Worm (Caenorhabditis elegans) whole organism, mixed stage, embryonic: ENCODE data around the gene tbx-34.

Experiments
- M03D4.4 ChIP-seq: sonication (generic microtip); optimal IDR thresholded peaks from 2 replicates; lab custom pipeline; 2017; ENCODE audit warnings: mild to moderate bottlenecking, missing genetic modification characterization, missing compliant biosample characterization
- bed-3 ChIP-seq: fragments of 200-800 bp; sonication (Bioruptor generic); optimal IDR thresholded peaks from 3 replicates; lab custom pipeline; 2018; ENCODE audit warnings: mild to moderate bottlenecking, missing genetic modification characterization, moderate library complexity, missing compliant biosample characterization
- blmp-1 ChIP-seq: fragments of 150-350 bp; optimal IDR thresholded peaks from 2 replicates; lab custom pipeline; 2014; ENCODE audit warnings: missing biosample characterization, missing genetic modification characterization
- ceh-43 ChIP-seq: fragments of 200-800 bp; sonication (Bioruptor generic); optimal IDR thresholded peaks from 2 replicates; lab custom pipeline; 2018; ENCODE audit warnings: mild to moderate bottlenecking, missing genetic modification characterization, moderate library complexity, missing compliant biosample characterization
- ceh-83 ChIP-seq: fragments of 200-800 bp; sonication (Bioruptor generic); optimal IDR thresholded peaks from 2 replicates; lab custom pipeline; 2018; ENCODE audit warnings: mild to moderate bottlenecking, missing genetic modification characterization, missing compliant biosample characterization
- ces-1 ChIP-seq: fragments of 150-350 bp; optimal IDR thresholded peaks from 2 replicates; lab custom pipeline; 2014; ENCODE audit warnings: missing biosample characterization, missing genetic modification reagents, missing genetic modification characterization
- cnd-1 ChIP-seq: fragments of 200-800 bp; sonication (Bioruptor generic); optimal IDR thresholded peaks from 2 replicates; lab custom pipeline; 2018; ENCODE audit warnings: mild to moderate bottlenecking, missing genetic modification characterization, missing compliant biosample characterization
- drap-1 ChIP-seq: fragments of 200-800 bp; sonication (Bioruptor generic); optimal IDR thresholded peaks from 3 replicates; lab custom pipeline; 2018; ENCODE audit warnings: mild to moderate bottlenecking, missing genetic modification characterization, missing compliant biosample characterization
- elt-1 ChIP-seq: sonication (generic microtip); optimal IDR thresholded peaks from 2 replicates; lab custom pipeline; 2017; ENCODE audit warnings: missing genetic modification characterization, mild to moderate bottlenecking, missing compliant biosample characterization, antibody characterized with exemption, moderate library complexity, borderline replicate concordance; ENCODE audit not compliant: insufficient read depth
- elt-3 ChIP-seq: fragments of 150-350 bp; optimal IDR thresholded peaks from 2 replicates; lab custom pipeline; 2014; ENCODE audit warnings: missing biosample characterization, missing genetic modification characterization
- ham-2 ChIP-seq: fragments of 200-800 bp; sonication (Bioruptor generic); optimal IDR thresholded peaks from 2 replicates; lab custom pipeline; 2018; ENCODE audit warnings: mild to moderate bottlenecking, missing genetic modification characterization, missing compliant biosample characterization
- lin-13 ChIP-seq: fragments of 150-350 bp; optimal IDR thresholded peaks from 2 replicates; lab custom pipeline; 2014; ENCODE audit warnings: missing biosample characterization, missing genetic modification characterization
- lin-32 ChIP-seq: fragments of 200-800 bp; sonication (Bioruptor generic); optimal IDR thresholded peaks from 2 replicates; lab custom pipeline; 2018; ENCODE audit warnings: mild to moderate bottlenecking, missing genetic modification characterization, missing compliant biosample characterization
- lsy-2 ChIP-seq: fragments of 150-350 bp; optimal IDR thresholded peaks from 2 replicates; lab custom pipeline; 2014; ENCODE audit warnings: missing biosample characterization, missing genetic modification characterization
- mab-5 ChIP-seq: fragments of 150-350 bp; optimal IDR thresholded peaks from 2 replicates; lab custom pipeline; 2014; ENCODE audit warnings: missing biosample characterization, missing genetic modification characterization
- mep-1 ChIP-seq: fragments of 150-350 bp; optimal IDR thresholded peaks from 2 replicates; lab custom pipeline; 2017; ENCODE audit warnings: missing biosample characterization, missing genetic modification reagents, missing genetic modification characterization, inconsistent platforms
- mls-2 ChIP-seq: sonication (generic microtip); optimal IDR thresholded peaks from 2 replicates; lab custom pipeline; 2016; ENCODE audit warnings: mild to moderate bottlenecking, missing genetic modification characterization, moderate library complexity, missing compliant biosample characterization
- nhr-12 ChIP-seq: fragments of 150-350 bp; optimal IDR thresholded peaks from 2 replicates; lab custom pipeline; 2014; ENCODE audit warnings: missing biosample characterization, missing genetic modification characterization
- nhr-2 ChIP-seq: fragments of 150-350 bp; optimal IDR thresholded peaks from 2 replicates; lab custom pipeline; 2014; ENCODE audit warnings: missing biosample characterization, missing genetic modification characterization
- nhr-237 ChIP-seq: fragments of 150-350 bp; optimal IDR thresholded peaks from 2 replicates; lab custom pipeline; 2014; ENCODE audit warnings: missing biosample characterization, missing genetic modification characterization
- nhr-28 ChIP-seq: fragments of 150-350 bp; optimal IDR thresholded peaks from 2 replicates; lab custom pipeline; 2014; ENCODE audit warnings: missing biosample characterization, missing genetic modification characterization
- nhr-76 ChIP-seq: sonication (generic microtip); optimal IDR thresholded peaks from 2 replicates; lab custom pipeline; 2017; ENCODE audit warnings: missing biosample characterization, missing genetic modification characterization
- pha-4 ChIP-seq: fragments of 150-350 bp; optimal IDR thresholded peaks from 2 replicates; lab custom pipeline; 2018; ENCODE audit warnings: missing biosample characterization, missing genetic modification reagents, missing genetic modification characterization
- snpc-4 ChIP-seq: fragments of 150-350 bp; optimal IDR thresholded peaks from 2 replicates; lab custom pipeline; 2014; ENCODE audit warnings: missing biosample characterization, missing genetic modification characterization
- sptf-1 ChIP-seq: sonication (generic microtip); optimal IDR thresholded peaks from 2 replicates; lab custom pipeline; 2017; ENCODE audit warnings: mild to moderate bottlenecking, missing genetic modification characterization, moderate library complexity, missing compliant biosample characterization
- tbx-8 ChIP-seq: fragments of 200-800 bp; sonication (Bioruptor generic); optimal IDR thresholded peaks from 2 replicates; lab custom pipeline; 2018; ENCODE audit warnings: mild to moderate bottlenecking, missing genetic modification characterization, moderate library complexity, missing compliant biosample characterization
- unc-120 ChIP-seq: sonication (generic microtip); optimal IDR thresholded peaks from 2 replicates; lab custom pipeline; 2017; ENCODE audit warnings: missing genetic modification characterization, missing compliant biosample characterization; ENCODE audit not compliant: poor library complexity, severe bottlenecking
- unc-39 ChIP-seq: fragments of 150-350 bp; optimal IDR thresholded peaks from 2 replicates; lab custom pipeline; 2014; ENCODE audit warnings: missing biosample characterization, missing genetic modification characterization
- unc-62 ChIP-seq: fragments of 150-350 bp; optimal IDR thresholded peaks from 2 replicates; lab custom pipeline; 2014; ENCODE audit warnings: missing biosample characterization, missing genetic modification reagents, missing genetic modification characterization
- ztf-11 ChIP-seq: fragments of 150-350 bp; optimal IDR thresholded peaks from 2 replicates; lab custom pipeline; 2014; ENCODE audit warnings: missing biosample characterization, missing genetic modification characterization

Gene tbx-34

DNA sequence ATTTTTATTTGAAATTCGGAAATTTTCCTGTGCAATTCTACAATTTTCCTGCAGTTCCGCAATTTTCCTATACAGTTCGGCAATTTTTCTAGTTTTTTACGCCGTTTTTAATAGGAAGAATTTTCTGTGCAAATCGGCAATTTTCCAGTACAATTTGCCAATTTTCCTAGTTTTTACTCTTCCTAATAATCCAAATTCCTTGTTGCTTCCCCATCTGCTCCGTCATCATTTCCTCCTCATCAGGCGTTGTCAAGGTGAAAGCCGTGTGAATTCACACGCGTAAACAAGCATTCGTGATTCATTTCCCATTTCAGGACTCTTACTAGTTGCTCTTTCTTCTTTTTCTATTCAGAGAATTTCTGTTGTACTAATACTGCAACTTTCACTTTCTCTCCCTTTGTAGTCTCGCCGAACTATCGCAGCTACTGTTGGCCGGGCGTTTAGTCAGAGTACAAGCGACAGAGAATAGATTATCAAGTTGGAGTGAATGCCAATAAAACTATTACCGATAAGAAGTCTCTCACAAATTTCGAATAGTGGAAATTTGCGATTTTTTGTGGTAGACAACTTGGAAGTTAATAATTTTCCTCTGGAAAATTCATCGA lies 23.6 kb upstream of the tbx-34 start:
- TF ChIP-seq elt-3 (no peak), mab-5 (tag; lab: Kevin White, UChicago) (no peak), M03D4.4 (tag; lab: Kevin White, UChicago) (no peak), nhr-2 (tag; lab: Kevin White, UChicago) (no peak), pha-4 (no peak), ceh-83 (no peak), unc-62 (GFP tag; lab: Kevin White, UChicago) (no peak), cnd-1 (tag; lab: Kevin White, UChicago) (no peak)
- TF ChIP-seq, all 35 proteins: peak for 0

DNA sequence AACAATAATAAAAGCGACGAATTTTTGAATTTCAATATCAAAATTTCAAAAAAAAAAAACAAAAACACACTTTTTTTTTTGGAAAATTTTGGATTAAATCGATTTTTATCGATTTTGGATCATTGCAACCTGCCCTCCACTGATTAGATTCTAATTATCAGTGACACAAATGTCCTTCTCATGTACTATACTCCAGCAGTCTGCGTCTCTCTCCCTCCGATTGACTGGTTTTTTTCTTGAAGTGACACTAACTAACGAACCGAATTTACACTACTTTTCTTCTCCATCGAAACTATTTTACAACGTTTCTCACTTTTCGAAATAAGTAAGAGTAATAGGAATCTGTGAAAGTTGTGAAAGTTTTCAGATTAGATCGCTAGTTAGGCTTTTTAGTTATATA lies 22.7 kb upstream of the tbx-34 start:
- TF ChIP-seq M03D4.4 (tag; lab: Kevin White, UChicago) (no peak), pha-4 (no peak), snpc-4 (tag; lab: Kevin White, UChicago) (no peak), mls-2 (tag; lab: Kevin White, UChicago) (no peak), lin-32 (no peak), sptf-1 (tag; lab: Kevin White, UChicago) (no peak), mep-1 (no peak), nhr-2 (tag; lab: Kevin White, UChicago) (no peak), nhr-237 (tag; lab: Kevin White, UChicago) (no peak), cnd-1 (tag; lab: Kevin White, UChicago) (no peak), elt-1 (tag; lab: Kevin White, UChicago) (no peak), nhr-12 (tag; lab: Kevin White, UChicago) (no peak), blmp-1 (tag; lab: Kevin White, UChicago) (no peak), lsy-2 (tag; lab: Kevin White, UChicago) (no peak), drap-1 (no peak), ztf-11 (tag; lab: Kevin White, UChicago) (no peak)

DNA sequence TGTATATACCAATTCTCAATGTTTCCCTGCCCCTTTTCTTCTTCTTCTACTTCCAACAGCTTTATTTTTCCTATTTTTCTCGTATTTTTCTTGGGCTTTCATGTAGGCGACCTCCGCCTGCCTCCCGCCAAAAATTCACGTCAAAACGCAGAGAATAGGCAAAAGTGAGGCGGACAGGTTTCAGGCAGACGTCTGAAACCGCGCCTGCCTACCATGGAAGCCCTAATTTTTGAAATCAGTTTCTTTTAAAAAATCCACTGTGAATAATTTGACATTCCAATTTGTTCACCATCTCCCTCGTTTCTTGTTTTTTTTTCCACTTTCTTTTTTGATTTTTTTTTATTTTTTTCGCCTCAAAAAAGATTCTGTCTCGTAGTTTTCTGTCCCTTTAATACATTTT lies 20.7 kb upstream of the tbx-34 start:
- TF ChIP-seq elt-3 (no peak), nhr-2 (tag; lab: Kevin White, UChicago) (no peak), lsy-2 (tag; lab: Kevin White, UChicago) (no peak), ceh-83 (no peak), ces-1 (GFP tag; lab: Kevin White, UChicago) (no peak), lin-13 (tag; lab: Kevin White, UChicago) (no peak), unc-120 (tag; lab: Kevin White, UChicago) (no peak), nhr-28 (tag; lab: Kevin White, UChicago) (no peak), elt-1 (tag; lab: Kevin White, UChicago) (no peak), nhr-237 (tag; lab: Kevin White, UChicago) (no peak), unc-39 (tag; lab: Kevin White, UChicago) (no peak), lin-32 (no peak), unc-62 (GFP tag; lab: Kevin White, UChicago) (no peak), snpc-4 (tag; lab: Kevin White, UChicago) (no peak), ceh-43 (GFP tag; lab: Kevin White, UChicago) (no peak), cnd-1 (tag; lab: Kevin White, UChicago) (no peak)

DNA sequence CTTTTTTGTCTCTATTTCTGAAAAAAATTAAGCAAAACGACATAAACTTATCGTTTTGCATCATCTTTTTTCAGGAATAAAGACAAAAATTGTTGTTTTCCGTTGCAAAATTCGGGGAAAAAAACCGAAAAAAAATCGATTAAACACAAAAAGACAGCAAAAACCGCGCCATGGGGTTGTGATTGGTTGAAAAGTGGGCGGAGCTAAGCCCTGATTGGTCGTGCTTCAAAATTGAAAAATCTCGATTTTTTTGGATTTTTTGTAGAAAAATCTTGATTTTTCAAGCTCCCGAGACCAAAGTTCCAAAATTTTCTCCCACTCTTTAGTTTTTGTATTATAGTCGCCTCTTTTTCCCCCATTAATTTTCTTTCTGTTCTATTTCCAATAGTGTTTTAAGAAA lies 20.3 kb upstream of the tbx-34 start:
- no peak for TF ChIP-seq nhr-2 (tag; lab: Kevin White, UChicago)

DNA sequence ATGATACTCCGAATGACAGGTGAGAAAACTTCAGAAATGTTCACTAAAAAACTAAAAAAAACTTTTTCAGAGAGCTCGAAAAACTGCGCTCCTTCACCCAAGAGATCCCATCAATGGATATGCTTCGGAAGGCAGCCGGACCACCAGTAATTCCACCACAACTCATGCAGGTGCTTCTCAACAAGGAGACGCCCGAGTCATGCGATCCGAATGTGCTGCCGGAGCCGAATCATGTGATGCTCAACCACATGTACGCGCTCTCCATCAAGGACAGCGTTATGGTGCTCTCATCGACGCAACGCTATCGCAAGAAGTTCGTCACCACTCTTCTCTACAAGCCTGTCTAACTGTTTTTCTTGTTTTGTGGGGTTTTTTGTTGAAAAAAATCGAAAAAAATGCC lies 19.7 kb upstream of the tbx-34 start:
- TF ChIP-seq elt-3: no peak
- TF ChIP-seq nhr-237 (tag; lab: Kevin White, UChicago): no peak
- TF ChIP-seq nhr-12 (tag; lab: Kevin White, UChicago): no peak
- no peak for TF ChIP-seq lsy-2 (tag; lab: Kevin White, UChicago)
- no peak for TF ChIP-seq nhr-76 (tag; lab: Kevin White, UChicago)
- no peak for TF ChIP-seq bed-3 (GFP tag; lab: Kevin White, UChicago)
- no peak for TF ChIP-seq tbx-8
- TF ChIP-seq ham-2 (GFP tag; lab: Kevin White, UChicago): no peak
- no peak for TF ChIP-seq snpc-4 (tag; lab: Kevin White, UChicago)
- TF ChIP-seq pha-4: no peak
- no peak for TF ChIP-seq ceh-83
- TF ChIP-seq blmp-1 (tag; lab: Kevin White, UChicago): no peak
